Fruit fly (Drosophila melanogaster) Kc167 (cell line): ENCODE data around the gene Oseg4.

Experiments used
- Myc ChIP-seq: fragments of >200 bp; optimal IDR thresholded peaks from 2 replicates; lab custom pipeline; 2017; ENCODE audit warnings: missing external identifiers
- Sin3A ChIP-seq: fragments of >200 bp; optimal IDR thresholded peaks from 2 replicates; lab custom pipeline; 2018; ENCODE audit warnings: missing external identifiers
- h ChIP-seq: fragments of >200 bp; optimal IDR thresholded peaks from 3 replicates; lab custom pipeline; 2018; ENCODE audit warnings: missing external identifiers
- insv ChIP-seq: fragments of >200 bp; optimal IDR thresholded peaks from 3 replicates; lab custom pipeline; 2018; ENCODE audit warnings: missing external identifiers
- psq ChIP-seq: fragments of >200 bp; optimal IDR thresholded peaks from 2 replicates; lab custom pipeline; 2017; ENCODE audit warnings: missing external identifiers
- ttk ChIP-seq: sonication (Bioruptor generic); optimal IDR thresholded peaks from 2 replicates; lab custom pipeline; 2017; ENCODE audit warnings: missing external identifiers

The Oseg4 gene

dm6 chr3L:1742552-1743097, 7.1 kb upstream of the Oseg4 start:
- TF ChIP-seq h (lab: Kevin White, UChicago) (no peak), ttk (lab: Kevin White, UChicago) (no peak), insv (lab: Kevin White, UChicago) (no peak), Myc (no peak), Sin3A (no peak), psq (lab: Kevin White, UChicago) (no peak)

- no peak for TF ChIP-seq Myc
- no peak for TF ChIP-seq h (lab: Kevin White, UChicago)
These were observed 6.3 kb upstream of the Oseg4 start for dm6 chr3L:1741655-1742551.

- TF ChIP-seq Sin3A (no peak), insv (lab: Kevin White, UChicago) (no peak), ttk (lab: Kevin White, UChicago) (no peak), Myc (no peak), h (lab: Kevin White, UChicago) (no peak), psq (lab: Kevin White, UChicago) (no peak)
These were observed 5.5 kb upstream of the Oseg4 start for dm6 chr3L:1741107-1741506.

dm6 chr3L:1740129-1740975, 4.8 kb upstream of the Oseg4 start:
- no peak for TF ChIP-seq Myc
- no peak for TF ChIP-seq h (lab: Kevin White, UChicago)
- TF ChIP-seq psq (lab: Kevin White, UChicago) = no peak
- TF ChIP-seq Sin3A = no peak
- TF ChIP-seq ttk (lab: Kevin White, UChicago) = no peak
- no peak for TF ChIP-seq insv (lab: Kevin White, UChicago)

- no peak for TF ChIP-seq h (lab: Kevin White, UChicago)
- TF ChIP-seq Myc = no peak
- no peak for TF ChIP-seq insv (lab: Kevin White, UChicago)
- no peak for TF ChIP-seq Sin3A
These were observed 4.1 kb upstream of the Oseg4 start for dm6 chr3L:1739522-1740128.

dm6 chr3L:1738375-1739328, 3.1 kb upstream of the Oseg4 start, which contains the start of gene Gk2:
Gk2 (plus strand) TSS chr3L:1738407.
- no peak for TF ChIP-seq h (lab: Kevin White, UChicago)
- no peak for TF ChIP-seq Sin3A
- TF ChIP-seq ttk (lab: Kevin White, UChicago) = no peak
- TF ChIP-seq insv (lab: Kevin White, UChicago) = no peak
- no peak for TF ChIP-seq psq (lab: Kevin White, UChicago)
- no peak for TF ChIP-seq Myc

dm6 chr3L:1737898-1738322, 2.3 kb upstream of the Oseg4 start, which contains the start of gene PIG-Wb:
PIG-Wb (minus strand) TSS chr3L:1738106.
- TF ChIP-seq Sin3A (no peak), Myc (no peak), insv (lab: Kevin White, UChicago) (no peak), ttk (lab: Kevin White, UChicago) (no peak), h (lab: Kevin White, UChicago) (no peak)

- TF ChIP-seq ttk (lab: Kevin White, UChicago) (no peak), h (lab: Kevin White, UChicago) (no peak), psq (lab: Kevin White, UChicago) (no peak), Sin3A (no peak), insv (lab: Kevin White, UChicago) (no peak), Myc (no peak)
These were observed 4.7 kb downstream of the Oseg4 start, which contains the start of gene drpr for dm6 chr3L:1730873-1731272. drpr (minus strand) TSS chr3L:1731107.

dm6 chr3L:1730160-1730595, 5.4 kb downstream of the Oseg4 start:
- TF ChIP-seq Sin3A (no peak), insv (lab: Kevin White, UChicago) (no peak), ttk (lab: Kevin White, UChicago) (no peak), h (lab: Kevin White, UChicago) (no peak), Myc (no peak), psq (lab: Kevin White, UChicago) (no peak)

dm6 chr3L:1729380-1730159, 6.0 kb downstream of the Oseg4 start:
- TF ChIP-seq ttk (lab: Kevin White, UChicago) = no peak
- no peak for TF ChIP-seq Sin3A
- no peak for TF ChIP-seq psq (lab: Kevin White, UChicago)
- no peak for TF ChIP-seq Myc
